Fruit fly (Drosophila melanogaster) whole organism: Measurements from ENCODE around the gene alphaTub84B.

Experiments used
- CG8478 ChIP-seq: fragments of >200 bp; optimal IDR thresholded peaks from 2 replicates; lab custom pipeline; 2018; ENCODE audit warnings: inconsistent platforms
- Dll ChIP-seq: fragments of >200 bp; optimal IDR thresholded peaks from 2 replicates; lab custom pipeline; 2017
- EcR ChIP-seq, 2 experiments: fragments of >200 bp; optimal IDR thresholded peaks; 2 replicates each; lab custom pipeline; 2017; ENCODE audit warnings: missing biosample characterization in 2 of 2, missing genetic modification characterization in 2 of 2, missing genetic modification reagents in 2 of 2
- pan ChIP-seq: fragments of >200 bp; optimal IDR thresholded peaks from 2 replicates; lab custom pipeline; 2017
- psq ChIP-seq: fragments of >200 bp; optimal IDR thresholded peaks from 2 replicates; lab custom pipeline; 2017
- usp ChIP-seq: fragments of >200 bp; optimal IDR thresholded peaks from 2 replicates; lab custom pipeline; 2017; ENCODE audit warnings: missing biosample characterization, missing genetic modification characterization, mixed read lengths

DNA sequence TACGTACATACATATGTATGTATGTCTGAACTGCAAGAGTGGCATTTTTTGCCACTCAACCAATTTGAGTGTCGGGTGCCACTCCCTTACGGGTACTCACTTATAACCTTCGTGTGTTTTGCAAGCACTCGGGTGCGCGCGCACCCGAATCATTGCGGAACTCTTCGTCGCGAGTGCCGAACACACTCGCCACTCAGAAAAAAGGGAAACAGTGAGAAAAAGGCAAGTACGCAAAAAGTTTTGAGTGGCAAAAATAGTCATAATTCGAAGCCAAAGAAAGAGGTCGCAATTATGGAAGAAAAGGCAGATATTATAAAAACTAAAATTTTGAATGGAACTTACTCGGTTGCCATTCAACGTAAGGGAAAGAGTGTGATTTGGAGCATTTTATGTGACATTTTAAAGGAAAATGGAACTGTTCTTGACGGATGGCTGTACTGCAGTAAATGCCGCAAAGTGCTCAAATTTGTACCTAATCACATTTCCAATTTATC, 4.0 kb downstream of the alphaTub84B start:
- TF ChIP-seq pan (lab: Kevin White, UChicago) (peak; percentile 87), psq (lab: Kevin White, UChicago) (no peak), CG8478 (lab: Kevin White, UChicago) (no peak), usp (GFP tag; lab: Kevin White, UChicago) (no peak), Dll (lab: Kevin White, UChicago) (no peak), EcR (GFP tag; optimal IDR thresholded peaks at IDR 0.05; lab: Kevin White, UChicago) (no peak)
